Worm (Caenorhabditis elegans): ENCODE data around the gene C52E4.12.
A peak's percentile ranks its signal among the peaks of the same experiment; 100 is the strongest.

C52E4.12 gene

ce11 chrV:11975233-11975632, 20.7 kb upstream of the C52E4.12 start, which contains the start of gene cpr-1:
TSS of gene cpr-1 (plus strand) at chrV:11975551.
- no peak for TF ChIP-seq W03F9.2 (tag; optimal IDR thresholded peaks at IDR 0.05)
- TF ChIP-seq him-1 (tag; optimal IDR thresholded peaks at IDR 0.05), result no peak
- no peak for TF ChIP-seq dao-5 (tag; optimal IDR thresholded peaks at IDR 0.05)

DNA sequence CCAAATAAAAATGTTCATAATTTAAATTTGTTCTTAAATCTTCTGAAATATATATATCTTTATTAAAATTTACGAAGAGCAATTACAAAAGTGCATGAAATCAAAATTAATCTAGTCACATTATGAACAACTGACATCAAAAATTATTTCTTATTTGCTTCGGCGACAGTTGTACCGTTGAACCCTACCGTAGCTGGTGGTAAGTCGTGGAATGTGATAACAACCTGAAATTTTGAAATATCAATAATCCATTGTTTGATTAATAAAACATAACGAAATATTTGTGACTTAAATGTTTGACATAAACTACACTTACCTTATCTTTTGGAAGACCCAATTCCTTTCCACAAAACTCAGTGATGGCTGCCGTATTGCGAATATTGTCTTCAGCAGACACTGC, 19.2 kb upstream of the C52E4.12 start:
- TF ChIP-seq him-1 (tag; optimal IDR thresholded peaks at IDR 0.05), result no peak
- TF ChIP-seq dao-5 (tag; optimal IDR thresholded peaks at IDR 0.05), result no peak
- TF ChIP-seq W03F9.2 (tag; optimal IDR thresholded peaks at IDR 0.05), result no peak

ce11 chrV:11978179-11978578, 17.8 kb upstream of the C52E4.12 start, which contains the start of gene mif-2:
TSS of gene mif-2 (minus strand) at chrV:11978459.
- TF ChIP-seq dao-5 (tag; optimal IDR thresholded peaks at IDR 0.05), result no peak
- no peak for TF ChIP-seq W03F9.2 (tag; optimal IDR thresholded peaks at IDR 0.05)
- TF ChIP-seq him-1 (tag; optimal IDR thresholded peaks at IDR 0.05), result no peak

DNA sequence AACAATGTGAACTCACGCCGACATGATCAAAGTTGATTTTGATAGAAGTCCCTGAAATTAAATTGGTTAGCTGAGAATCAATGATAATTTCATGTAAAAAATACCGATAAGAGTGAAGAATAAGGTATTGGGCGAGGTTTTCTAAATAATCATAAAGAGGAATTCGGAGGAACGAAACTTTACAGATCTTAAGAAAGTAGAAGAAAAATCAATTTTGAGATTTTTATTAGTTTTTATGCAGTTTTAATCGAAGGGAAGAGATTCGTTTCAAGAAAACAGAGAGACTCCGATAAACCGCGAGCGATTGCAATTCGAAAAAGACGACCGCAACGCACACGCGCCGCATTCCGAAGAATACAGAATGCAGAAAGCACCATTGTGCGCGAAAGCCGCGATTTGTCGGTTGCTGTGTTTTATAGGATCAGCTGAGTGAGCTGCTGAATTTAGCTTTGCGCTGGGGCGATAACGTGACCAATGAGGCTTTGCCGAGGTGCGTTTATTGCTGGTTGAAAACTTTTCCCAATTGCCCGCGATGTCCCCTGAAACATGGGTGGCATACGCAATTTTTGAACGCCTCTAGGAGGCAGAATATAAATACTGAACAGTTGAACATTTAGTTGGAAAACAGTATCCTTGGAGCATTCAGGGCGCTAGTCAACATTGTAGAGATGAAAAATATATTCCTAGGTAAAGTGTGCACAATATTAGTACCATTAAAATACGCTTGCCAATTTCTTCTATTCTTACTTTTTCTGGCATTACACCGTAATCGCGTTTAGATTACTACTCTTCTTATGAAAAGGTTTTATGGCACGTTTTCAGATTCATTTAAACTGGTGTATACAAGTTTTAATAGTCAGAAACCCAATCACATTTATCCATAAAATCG, 16.0 kb upstream of the C52E4.12 start, which contains the start of gene snr-4:
snr-4 (minus strand) TSS at position 51 of the 889 bp plus-strand sequence.
- TF ChIP-seq him-1 (tag; optimal IDR thresholded peaks at IDR 0.05), result peak; percentile 91
- TF ChIP-seq W03F9.2 (tag; optimal IDR thresholded peaks at IDR 0.05), result peak; percentile 57
- TF ChIP-seq dao-5 (tag; optimal IDR thresholded peaks at IDR 0.05), result peak; percentile 78

- TF ChIP-seq him-1 (tag; optimal IDR thresholded peaks at IDR 0.05) (no peak), W03F9.2 (tag; optimal IDR thresholded peaks at IDR 0.05) (peak; percentile 68)
These were observed 13.7 kb upstream of the C52E4.12 start, which contains the start of gene rpt-1 for ce11 chrV:11982309-11982708. TSS of gene rpt-1 (minus strand) at chrV:11982397.

ce11 chrV:11985384-11985783, 10.6 kb upstream of the C52E4.12 start, which contains the start of gene mans-2:
TSS of gene mans-2 (minus strand) at chrV:11985484.
- no peak for TF ChIP-seq dao-5 (tag; optimal IDR thresholded peaks at IDR 0.05)

DNA sequence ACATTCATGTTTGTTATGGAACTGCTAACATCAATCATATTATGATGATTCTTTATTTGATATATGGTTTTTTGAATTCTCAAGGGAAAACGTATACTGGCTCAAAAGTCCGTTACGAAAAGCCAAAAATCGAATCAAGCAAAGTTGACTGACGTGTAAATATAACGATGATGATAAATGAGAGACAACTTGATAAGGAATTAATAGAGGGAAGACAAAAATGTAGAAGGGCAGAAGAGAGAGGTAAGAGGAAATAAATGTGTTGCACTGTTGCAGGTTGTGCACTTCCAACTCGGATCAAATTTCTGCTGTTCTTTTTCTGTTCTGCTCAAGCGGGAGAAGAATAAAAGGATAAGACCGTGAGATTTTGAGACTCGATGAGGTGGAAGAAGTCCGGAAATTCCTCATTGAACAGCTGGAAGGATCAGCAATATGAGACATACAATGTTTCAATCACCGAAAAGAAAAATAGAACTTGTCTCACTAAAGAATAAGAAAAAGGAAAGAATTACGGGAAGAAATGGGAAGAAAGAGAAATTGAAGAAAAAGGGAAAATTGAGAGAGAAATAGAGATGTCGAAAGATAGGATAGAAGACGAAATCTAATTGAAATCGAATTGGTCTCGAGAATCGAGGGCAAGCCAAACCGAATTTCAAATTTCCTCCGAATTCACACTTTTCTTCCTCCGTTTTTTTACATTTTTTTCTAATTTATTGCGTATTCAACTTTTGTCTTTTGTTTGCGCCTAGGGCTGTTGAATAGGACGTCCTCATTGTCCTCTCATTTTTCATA, 9.7 kb upstream of the C52E4.12 start:
- no peak for TF ChIP-seq W03F9.2 (tag; optimal IDR thresholded peaks at IDR 0.05)
- no peak for TF ChIP-seq dao-5 (tag; optimal IDR thresholded peaks at IDR 0.05)
- TF ChIP-seq him-1 (tag; optimal IDR thresholded peaks at IDR 0.05), result no peak

ce11 chrV:11989861-11990260, 6.1 kb upstream of the C52E4.12 start:
- TF ChIP-seq W03F9.2 (tag; optimal IDR thresholded peaks at IDR 0.05), result no peak
- TF ChIP-seq him-1 (tag; optimal IDR thresholded peaks at IDR 0.05), result no peak
- TF ChIP-seq dao-5 (tag; optimal IDR thresholded peaks at IDR 0.05), result no peak

DNA sequence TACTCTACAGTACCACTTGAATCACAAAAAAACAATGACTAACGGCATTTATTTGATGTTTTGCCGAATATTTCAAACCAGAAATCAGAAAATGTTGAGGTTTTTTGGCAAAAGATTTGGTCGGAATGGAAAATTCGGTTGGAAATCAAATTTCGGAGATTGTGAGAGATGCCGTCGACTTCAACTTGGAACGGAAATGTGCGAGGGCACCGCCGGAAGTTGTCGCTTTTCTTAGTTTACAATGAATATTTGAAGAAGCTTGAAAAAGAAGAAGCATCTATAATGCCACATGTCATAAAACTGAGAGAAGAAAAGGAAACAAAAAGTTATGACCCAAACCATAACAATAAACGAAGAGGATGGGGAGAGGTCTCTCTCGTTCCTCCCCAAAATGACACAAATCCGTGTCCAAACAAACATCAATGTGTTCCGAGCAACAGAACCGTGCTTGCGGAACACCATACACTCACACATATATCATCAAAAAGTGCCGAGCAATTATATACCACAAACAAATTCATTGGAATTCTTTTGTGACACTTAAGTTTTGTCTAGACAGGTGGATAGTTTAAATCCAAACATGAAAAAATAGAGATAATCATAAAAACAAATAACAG, 5.3 kb upstream of the C52E4.12 start:
- no peak for TF ChIP-seq dao-5 (tag; optimal IDR thresholded peaks at IDR 0.05)
- no peak for TF ChIP-seq W03F9.2 (tag; optimal IDR thresholded peaks at IDR 0.05)
- TF ChIP-seq him-1 (tag; optimal IDR thresholded peaks at IDR 0.05), result no peak

DNA sequence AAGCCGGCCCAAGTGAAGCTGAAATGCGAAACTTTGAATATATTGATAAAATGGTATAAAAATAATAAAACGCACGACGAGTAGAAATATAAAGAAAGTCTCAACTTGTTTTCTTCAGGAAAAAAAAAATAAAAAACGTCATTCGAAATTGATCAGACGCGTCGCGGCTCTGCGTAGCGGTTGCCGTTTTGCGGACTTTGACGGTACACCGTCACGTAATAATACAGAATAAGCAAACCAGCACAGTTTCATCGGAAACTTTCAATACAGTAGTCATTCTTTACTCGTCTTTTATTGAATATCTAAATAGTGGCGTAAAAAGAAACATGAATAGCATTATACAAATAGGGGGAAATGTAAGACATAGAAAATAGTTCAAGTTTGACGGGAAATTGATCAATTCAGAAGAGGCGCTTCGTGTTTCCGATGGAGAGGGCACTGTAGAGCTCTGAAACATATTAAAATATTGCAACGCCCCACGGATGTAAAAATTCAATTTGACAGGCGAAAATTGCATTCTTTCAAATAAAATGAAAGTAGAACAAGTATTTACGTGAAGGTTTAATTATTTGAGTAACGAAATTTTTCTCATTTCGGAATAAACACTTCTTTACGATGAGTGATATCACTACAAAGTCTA, 2.1 kb upstream of the C52E4.12 start, which contains the start of the genes cyl-1 and C52E4.7:
cyl-1 (minus strand) TSS at position 18 of the 640 bp plus-strand sequence.
C52E4.7 (plus strand) TSS at position 590 of the 640 bp plus-strand sequence.
- TF ChIP-seq dao-5 (tag; optimal IDR thresholded peaks at IDR 0.05) (no peak), W03F9.2 (tag; optimal IDR thresholded peaks at IDR 0.05) (peak; percentile 51)

ce11 chrV:11997403-11997802, 1.4 kb downstream of the C52E4.12 start:
- TF ChIP-seq him-1 (tag; optimal IDR thresholded peaks at IDR 0.05), result no peak
- TF ChIP-seq dao-5 (tag; optimal IDR thresholded peaks at IDR 0.05), result no peak
- no peak for TF ChIP-seq W03F9.2 (tag; optimal IDR thresholded peaks at IDR 0.05)

ce11 chrV:12001747-12002456, 5.9 kb downstream of the C52E4.12 start, which contains the start of gene gcy-33:
TSS of gene gcy-33 (minus strand) at chrV:12001797.
- TF ChIP-seq him-1 (tag; optimal IDR thresholded peaks at IDR 0.05) (peak; percentile 48), W03F9.2 (tag; optimal IDR thresholded peaks at IDR 0.05) (peak; percentile 62), dao-5 (tag; optimal IDR thresholded peaks at IDR 0.05) (peak; percentile 94)
